Worm (Caenorhabditis elegans) whole organism, midembryonic: ENCODE results near the gene abu-9.

Source experiments
- T22C8.4 ChIP-seq: fragments of 200-800 bp; sonication (Bioruptor generic); IDR thresholded peaks from 2 replicates; pipeline ENCODE4 v1.3.6; 2022; ENCODE audit warnings: missing genetic modification characterization, missing compliant biosample characterization
- cog-1 ChIP-seq: sonication (generic microtip); optimal IDR thresholded peaks from 2 replicates; lab custom pipeline; 2016; ENCODE audit warnings: missing genetic modification characterization, missing compliant biosample characterization
- flt-1 ChIP-seq: fragments of 200-800 bp; sonication (Bioruptor generic); IDR thresholded peaks from 2 replicates; pipeline ENCODE4 v1.3.6; 2022; ENCODE audit warnings: missing genetic modification characterization, missing compliant biosample characterization
- klf-2 ChIP-seq: fragments of 200-800 bp; sonication (Bioruptor generic); conservative IDR thresholded peaks from 2 replicates; pipeline ENCODE4 v1.3.6; 2022; ENCODE audit warnings: missing genetic modification reagents, missing genetic modification characterization, missing compliant biosample characterization
- med-1 ChIP-seq: sonication (generic microtip); optimal IDR thresholded peaks from 2 replicates; lab custom pipeline; 2017; ENCODE audit warnings: missing genetic modification characterization, mild to moderate bottlenecking, missing compliant biosample characterization, antibody characterized with exemption, missing genetic modification reagents; ENCODE audit not compliant: insufficient read depth
- ref-1 ChIP-seq: fragments of 200-800 bp; sonication (Bioruptor generic); conservative IDR thresholded peaks from 2 replicates; pipeline ENCODE4 v1.3.6; 2022; ENCODE audit warnings: missing genetic modification reagents, missing genetic modification characterization, missing compliant biosample characterization
- tab-1 ChIP-seq: fragments of 200-800 bp; sonication (Bioruptor generic); IDR thresholded peaks from 2 replicates; pipeline ENCODE4 v1.3.6; 2022; ENCODE audit warnings: missing genetic modification characterization, missing compliant biosample characterization
- ztf-23 ChIP-seq: fragments of 200-800 bp; sonication (Bioruptor generic); IDR thresholded peaks from 2 replicates; pipeline ENCODE4 v1.3.6; 2022; ENCODE audit warnings: missing genetic modification reagents, missing genetic modification characterization, missing compliant biosample characterization
- ztf-29 ChIP-seq: fragments of 200-800 bp; sonication (Bioruptor generic); IDR thresholded peaks from 2 replicates; pipeline ENCODE4 v1.3.6; 2022; ENCODE audit warnings: missing genetic modification reagents, missing genetic modification characterization, missing compliant biosample characterization

Gene abu-9

ce11 chrX:8362379-8362778, 40.5 kb downstream of the abu-9 start:
- TF ChIP-seq flt-1 (GFP tag; lab: Robert Waterston, UW) (no peak), med-1 (GFP tag; lab: Kevin White, UChicago) (no peak), T22C8.4 (no peak), cog-1 (no peak), ref-1 (no peak), ztf-23 (GFP tag; lab: Robert Waterston, UW) (no peak), ztf-29 (GFP tag; lab: Robert Waterston, UW) (no peak), tab-1 (GFP tag; lab: Robert Waterston, UW) (no peak), klf-2 (GFP tag; lab: Robert Waterston, UW) (no peak)

- no peak for TF ChIP-seq T22C8.4
- no peak for TF ChIP-seq flt-1 (GFP tag; lab: Robert Waterston, UW)
- TF ChIP-seq tab-1 (GFP tag; lab: Robert Waterston, UW), result no peak
- no peak for TF ChIP-seq ztf-29 (GFP tag; lab: Robert Waterston, UW)
- TF ChIP-seq klf-2 (GFP tag; lab: Robert Waterston, UW), result no peak
- TF ChIP-seq ref-1, result no peak
- no peak for TF ChIP-seq med-1 (GFP tag; lab: Kevin White, UChicago)
- no peak for TF ChIP-seq ztf-23 (GFP tag; lab: Robert Waterston, UW)
Measured at ce11 chrX:8367553-8367952, 45.6 kb downstream of the abu-9 start, which contains the start of gene F40B5.2. TSS of gene F40B5.2 (plus strand) at chrX:8367853.

- TF ChIP-seq cog-1 (peak; percentile 52), ztf-29 (GFP tag; lab: Robert Waterston, UW) (no peak), ztf-23 (GFP tag; lab: Robert Waterston, UW) (no peak), med-1 (GFP tag; lab: Kevin White, UChicago) (no peak), T22C8.4 (no peak), flt-1 (GFP tag; lab: Robert Waterston, UW) (no peak)
Measured at ce11 chrX:8368210-8368609, 46.3 kb downstream of the abu-9 start.

- TF ChIP-seq tab-1 (GFP tag; lab: Robert Waterston, UW), result no peak
- no peak for TF ChIP-seq T22C8.4
- no peak for TF ChIP-seq med-1 (GFP tag; lab: Kevin White, UChicago)
- no peak for TF ChIP-seq klf-2 (GFP tag; lab: Robert Waterston, UW)
- no peak for TF ChIP-seq ztf-29 (GFP tag; lab: Robert Waterston, UW)
- no peak for TF ChIP-seq ref-1
- no peak for TF ChIP-seq flt-1 (GFP tag; lab: Robert Waterston, UW)
- TF ChIP-seq ztf-23 (GFP tag; lab: Robert Waterston, UW), result no peak
- no peak for TF ChIP-seq cog-1
Measured at ce11 chrX:8371906-8372305, 50.0 kb downstream of the abu-9 start, which contains the start of gene nep-15. TSS of gene nep-15 (plus strand) at chrX:8372206.
